Worm (Caenorhabditis elegans) whole organism, young adult: ENCODE results near the gene F39E9.14.

Experiments used
- K12H6.12 ChIP-seq: fragments of 200-800 bp; sonication (Bioruptor generic); optimal IDR thresholded peaks from 2 replicates; lab custom pipeline; 2018; ENCODE audit warnings: mild to moderate bottlenecking, missing genetic modification characterization, missing compliant biosample characterization
- atf-7 ChIP-seq: sonication (generic microtip); optimal IDR thresholded peaks from 2 replicates; lab custom pipeline; 2017; ENCODE audit warnings: mild to moderate bottlenecking, missing genetic modification characterization, missing compliant biosample characterization
- him-1 ChIP-seq: sonication (generic microtip); optimal IDR thresholded peaks from 2 replicates; lab custom pipeline; 2016; ENCODE audit warnings: missing genotype, missing genetic modification reagents, missing genetic modification characterization, missing compliant biosample characterization
- nfya-2 ChIP-seq: fragments of 200-800 bp; sonication (Bioruptor generic); IDR thresholded peaks from 2 replicates; pipeline ENCODE4 v1.3.6; 2022; ENCODE audit warnings: missing genetic modification reagents, missing genetic modification characterization, missing compliant biosample characterization
- rec-8 ChIP-seq, 2 experiments: sonication (generic microtip); optimal IDR thresholded peaks; 2 replicates each; lab custom pipeline; 2016; ENCODE audit warnings: mild to moderate bottlenecking in 2 of 2, missing genetic modification characterization in 2 of 2, missing genetic modification reagents in 2 of 2, missing genotype in 2 of 2, missing biosample characterization in 1 of 2, missing compliant biosample characterization in 1 of 2, moderate library complexity in 1 of 2
- rpc-1 ChIP-seq, 2 experiments: fragments of 150-350 bp in 1 of 2; sonication (generic microtip) in 1 of 2; optimal IDR thresholded peaks; 2 replicates each; lab custom pipeline; 2014 to 2018; ENCODE audit warnings: missing biosample characterization in 1 of 2, missing genetic modification characterization in 1 of 2, missing genetic modification reagents in 1 of 2, missing genotype in 1 of 2
- sdz-38 ChIP-seq: sonication (generic microtip); optimal IDR thresholded peaks from 2 replicates; lab custom pipeline; 2016; ENCODE audit warnings: missing genotype, missing genetic modification characterization, missing compliant biosample characterization
- snpc-4 ChIP-seq, 5 experiments: fragments of 150-350 bp in 1 of 5; sonication (generic microtip) in 4 of 5; optimal IDR thresholded peaks; 2 replicates each; lab custom pipeline; 2014 to 2018; ENCODE audit warnings: missing genetic modification characterization in 5 of 5, missing biosample characterization in 3 of 5, antibody characterized with exemption in 2 of 5, mild to moderate bottlenecking in 2 of 5, missing compliant biosample characterization in 2 of 5, missing genotype in 2 of 5, moderate library complexity in 2 of 5, missing genetic modification reagents in 1 of 5
- ztf-18 ChIP-seq: sonication (generic microtip); optimal IDR thresholded peaks from 2 replicates; lab custom pipeline; 2016; ENCODE audit warnings: missing genotype, mild to moderate bottlenecking, missing genetic modification characterization, missing compliant biosample characterization

DNA sequence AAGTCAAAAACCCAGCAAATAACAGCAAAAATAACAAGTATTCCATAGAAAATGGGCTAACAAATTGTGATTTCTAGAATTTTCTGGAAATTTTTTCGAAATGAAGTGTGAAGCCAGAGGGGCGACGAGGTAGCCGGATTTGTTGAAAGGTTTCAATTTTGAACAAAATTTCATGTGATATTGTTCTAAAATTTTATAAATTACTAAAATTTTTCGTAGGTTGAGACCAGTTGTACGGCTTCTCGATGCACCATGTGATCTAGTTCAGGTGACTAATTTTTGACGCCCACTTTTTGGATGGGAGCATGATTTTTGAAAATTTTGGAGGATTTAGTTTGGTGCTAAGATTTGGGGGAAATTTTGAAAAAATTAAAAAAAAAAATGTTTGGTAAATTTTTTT lies 31.2 kb downstream of the F39E9.14 start, which contains the start of gene gcy-19:
- TF ChIP-seq nfya-2 (no peak), snpc-4 (GFP tag; optimal IDR thresholded peaks at IDR 0.05; lab: Kevin White, UChicago) (no peak), snpc-4 (tag; optimal IDR thresholded peaks at IDR 0.05; lab: Kevin White, UChicago) (no peak), atf-7 (no peak), ztf-18 (tag; lab: Kevin White, UChicago) (no peak), rpc-1 (optimal IDR thresholded peaks at IDR 0.05; lab: Kevin White, UChicago) (no peak), rpc-1 (tag; optimal IDR thresholded peaks at IDR 0.05; lab: Kevin White, UChicago) (no peak), K12H6.12 (tag; lab: Kevin White, UChicago) (no peak), him-1 (no peak), sdz-38 (tag; lab: Kevin White, UChicago) (no peak), rec-8 (tag; optimal IDR thresholded peaks at IDR 0.05; lab: Kevin White, UChicago) (no peak)
